Fruit fly (Drosophila melanogaster): ENCODE results near the gene Srx.

Gene Srx

DNA sequence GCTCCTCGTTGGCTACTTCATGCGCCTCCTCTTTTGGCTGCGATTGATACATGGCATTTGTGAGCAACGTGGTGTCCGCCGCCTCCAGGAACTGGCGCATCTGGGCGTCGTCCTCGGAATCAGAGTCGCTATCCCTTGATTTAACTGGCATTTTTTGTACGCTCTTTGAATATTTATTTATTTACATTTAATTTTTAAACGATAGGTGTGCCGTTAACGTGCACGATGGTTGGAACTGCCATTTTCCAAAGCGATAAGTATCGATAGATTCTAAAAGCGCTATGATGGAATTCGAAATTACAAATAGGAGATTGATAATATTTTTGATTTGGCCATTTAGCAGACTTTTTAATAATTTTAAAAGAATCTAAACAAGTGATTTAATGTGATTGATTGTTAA is 4.3 kb upstream of the Srx start, which contains the start of gene CG32554 (continued):
- TF ChIP-seq hkb (optimal IDR thresholded peaks at IDR 0.05) = no peak
- TF ChIP-seq hkb (GFP tag; IDR thresholded peaks at IDR 0.05) = no peak
- TF ChIP-seq unc-4 (GFP tag; IDR thresholded peaks at IDR 0.05; ENCODE audit: partially characterized antibody) = peak; percentile 87
- no peak for TF ChIP-seq CG18764 (GFP tag; optimal IDR thresholded peaks at IDR 0.05)
- TF ChIP-seq CG42726 (GFP tag; IDR thresholded peaks at IDR 0.05; ENCODE audit: partially characterized antibody) = peak; percentile 80; the same call in 1 of the 2 replicates
- TF ChIP-seq Scr (GFP tag; IDR thresholded peaks at IDR 0.05; ENCODE audit: partially characterized antibody) = peak; percentile 90
- TF ChIP-seq CG4404 (GFP tag; IDR thresholded peaks at IDR 0.05) = no peak
- TF ChIP-seq pnt (GFP tag; optimal IDR thresholded peaks at IDR 0.05) = no peak
- peak; percentile 83 for TF ChIP-seq hb (GFP tag; IDR thresholded peaks at IDR 0.05; ENCODE audit: partially characterized antibody)
- no peak for TF ChIP-seq CG7556 (GFP tag; optimal IDR thresholded peaks at IDR 0.05)
- no peak for TF ChIP-seq CG17361 (GFP tag; IDR thresholded peaks at IDR 0.05)
- TF ChIP-seq CG6683 (GFP tag; optimal IDR thresholded peaks at IDR 0.05) = no peak
- peak; percentile 11 for TF ChIP-seq lbe (GFP tag; optimal IDR thresholded peaks at IDR 0.05)
- no peak for TF ChIP-seq shn (GFP tag; optimal IDR thresholded peaks at IDR 0.05)
- peak; percentile 95 for TF ChIP-seq trem (tag; optimal IDR thresholded peaks at IDR 0.05)
- no peak for TF ChIP-seq Deaf1 (tag; optimal IDR thresholded peaks at IDR 0.05)
- TF ChIP-seq Opbp (GFP tag; IDR thresholded peaks at IDR 0.05; ENCODE audit: partially characterized antibody) = peak; percentile 88; the same call in 2 of the 3 replicates
- TF ChIP-seq HHEX (GFP tag; optimal IDR thresholded peaks at IDR 0.05) = no peak
- TF ChIP-seq Ptx1 (GFP tag; IDR thresholded peaks at IDR 0.05) = no peak
- TF ChIP-seq HLH3B (GFP tag; IDR thresholded peaks at IDR 0.05) = no peak
- TF ChIP-seq scrt (GFP tag; optimal IDR thresholded peaks at IDR 0.05) = peak; percentile 16
- TF ChIP-seq luna (GFP tag; optimal IDR thresholded peaks at IDR 0.05) = no peak
- no peak for TF ChIP-seq C15 (GFP tag; IDR thresholded peaks at IDR 0.05)
- peak; percentile 83; the same call in 2 of the 4 replicates for TF ChIP-seq chinmo (GFP tag; IDR thresholded peaks at IDR 0.05; ENCODE audit: partially characterized antibody)
- TF ChIP-seq Gsc (GFP tag; IDR thresholded peaks at IDR 0.05) = no peak
- peak; percentile 86 for TF ChIP-seq CG16813 (GFP tag; IDR thresholded peaks at IDR 0.05; ENCODE audit: partially characterized antibody)
- TF ChIP-seq da (GFP tag; optimal IDR thresholded peaks at IDR 0.05) = no peak
- no peak for TF ChIP-seq CG8944 (GFP tag; optimal IDR thresholded peaks at IDR 0.05)
- TF ChIP-seq CG1603 (tag; optimal IDR thresholded peaks at IDR 0.05) = peak; percentile 24
- peak; percentile 88 for TF ChIP-seq sna (GFP tag; IDR thresholded peaks at IDR 0.05; ENCODE audit: partially characterized antibody)
- TF ChIP-seq dmrt11E (tag; optimal IDR thresholded peaks at IDR 0.05) = no peak
- no peak for TF ChIP-seq Awh (GFP tag; IDR thresholded peaks at IDR 0.05)
- TF ChIP-seq ap (GFP tag; IDR thresholded peaks at IDR 0.05) = no peak
- TF ChIP-seq HLH4C (GFP tag; IDR thresholded peaks at IDR 0.05; ENCODE audit: partially characterized antibody) = peak; percentile 88
- TF ChIP-seq NK7.1 (GFP tag; optimal IDR thresholded peaks at IDR 0.05) = no peak
- no peak for TF ChIP-seq vfl (GFP tag; optimal IDR thresholded peaks at IDR 0.05)
- no peak for TF ChIP-seq pita (GFP tag; optimal IDR thresholded peaks at IDR 0.05)
- TF ChIP-seq unpg (GFP tag; optimal IDR thresholded peaks at IDR 0.05) = no peak
- TF ChIP-seq crp (GFP tag; optimal IDR thresholded peaks at IDR 0.05) = peak in 1 of 2 experiments; percentile 60
- peak; percentile 75 for TF ChIP-seq phol (tag; optimal IDR thresholded peaks at IDR 0.05)
- TF ChIP-seq CG4360 (GFP tag; IDR thresholded peaks at IDR 0.05) = no peak
- TF ChIP-seq dmrt99B (tag; optimal IDR thresholded peaks at IDR 0.05) = no peak
- TF ChIP-seq dysf (GFP tag; IDR thresholded peaks at IDR 0.05) = no peak
- TF ChIP-seq CG11247 (GFP tag; IDR thresholded peaks at IDR 0.05) = no peak
- peak; percentile 93 for TF ChIP-seq CG34224 (GFP tag; IDR thresholded peaks at IDR 0.05; ENCODE audit: partially characterized antibody)
- TF ChIP-seq Rfx (GFP tag; IDR thresholded peaks at IDR 0.05) = no peak
- peak; percentile 93 for TF ChIP-seq Dll (GFP tag; IDR thresholded peaks at IDR 0.05; ENCODE audit: partially characterized antibody)
- no peak for TF ChIP-seq btn (GFP tag; optimal IDR thresholded peaks at IDR 0.05)
- no peak for TF ChIP-seq az2 (GFP tag; optimal IDR thresholded peaks at IDR 0.05)
- TF ChIP-seq CG16863 (GFP tag; optimal IDR thresholded peaks at IDR 0.05) = no peak
- no peak for TF ChIP-seq CG13894 (tag; optimal IDR thresholded peaks at IDR 0.05)
